Fruit fly (Drosophila melanogaster): ENCODE results near the gene Ent2.

Ent2 gene

dm6 chr2L:6601018-6601505 lies 38.9 kb downstream of the Ent2 start, which contains the start of gene Dpp10 (continued):
- TF ChIP-seq Rx (GFP tag; IDR thresholded peaks at IDR 0.05) (peak; percentile 89), ems (GFP tag; optimal IDR thresholded peaks at IDR 0.05) (peak; percentile 91), inv (GFP tag; IDR thresholded peaks at IDR 0.05; ENCODE audit: partially characterized antibody) (no peak; the same call in 1 of the 2 replicates), CG3065 (GFP tag; optimal IDR thresholded peaks at IDR 0.05) (peak; percentile 26), CG6175 (GFP tag; IDR thresholded peaks at IDR 0.05) (peak; percentile 94), z (GFP tag; IDR thresholded peaks at IDR 0.05) (0 out of 3 replicates have a peak, but pooled peaks have one; percentile 37), Sox102F (GFP tag; optimal IDR thresholded peaks at IDR 0.05) (peak; percentile 86), CG3281 (GFP tag; optimal IDR thresholded peaks at IDR 0.05) (peak; percentile 92), sr (GFP tag; IDR thresholded peaks at IDR 0.05) (peak; percentile 65; the same call in 1 of the 3 replicates), CG15269 (tag; optimal IDR thresholded peaks at IDR 0.05) (peak; percentile 95), Max (GFP tag; optimal IDR thresholded peaks at IDR 0.05) (peak; percentile 83), CG10979 (tag; optimal IDR thresholded peaks at IDR 0.05) (no peak), CG17359 (tag; optimal IDR thresholded peaks at IDR 0.05) (peak; percentile 89), mld (GFP tag; IDR thresholded peaks at IDR 0.05; ENCODE audit: partially characterized antibody) (no peak), knrl (GFP tag; IDR thresholded peaks at IDR 0.05; ENCODE audit: partially characterized antibody) (peak; percentile 50), CG15514 (GFP tag; optimal IDR thresholded peaks at IDR 0.05) (peak; percentile 85), sqz (GFP tag; optimal IDR thresholded peaks at IDR 0.05) (peak; percentile 68), CG31388 (GFP tag; optimal IDR thresholded peaks at IDR 0.05) (peak; percentile 77), Lim3 (GFP tag; IDR thresholded peaks at IDR 0.05) (peak; percentile 81; the same call in 1 of the 2 replicates), Xbp1 (GFP tag; optimal IDR thresholded peaks at IDR 0.05) (peak; percentile 87), tin (GFP tag; optimal IDR thresholded peaks at IDR 0.05) (peak; percentile 83), Aef1 (GFP tag; IDR thresholded peaks at IDR 0.05) (peak; percentile 96), al (GFP tag; IDR thresholded peaks at IDR 0.05) (peak; percentile 96), lab (GFP tag; optimal IDR thresholded peaks at IDR 0.05) (peak; percentile 97), CG12104 (GFP tag; optimal IDR thresholded peaks at IDR 0.05) (peak; percentile 83), pb (GFP tag; optimal IDR thresholded peaks at IDR 0.05) (peak; percentile 75), hbn (GFP tag; IDR thresholded peaks at IDR 0.05; ENCODE audit: partially characterized antibody) (no peak), CG14710 (tag; optimal IDR thresholded peaks at IDR 0.05) (no peak), CG31365 (tag; optimal IDR thresholded peaks at IDR 0.05) (peak; percentile 53), Dip2 (GFP tag; IDR thresholded peaks at IDR 0.05) (0 out of 2 replicates have a peak, but pooled peaks have one; percentile 44), sob (GFP tag; IDR thresholded peaks at IDR 0.05) (peak; percentile 97), Dfd (GFP tag; optimal IDR thresholded peaks at IDR 0.05) (no peak), CG12071 (GFP tag; optimal IDR thresholded peaks at IDR 0.05) (peak; percentile 85), yki (optimal IDR thresholded peaks at IDR 0.05) (no peak), CG12942 (GFP tag; optimal IDR thresholded peaks at IDR 0.05) (peak; percentile 82), CG7556 (GFP tag; optimal IDR thresholded peaks at IDR 0.05) (peak; percentile 96), CG1647 (GFP tag; optimal IDR thresholded peaks at IDR 0.05) (peak; percentile 83), CG4328 (GFP tag; optimal IDR thresholded peaks at IDR 0.05) (peak; percentile 79), CG4854 (GFP tag; optimal IDR thresholded peaks at IDR 0.05) (peak; percentile 87)

DNA sequence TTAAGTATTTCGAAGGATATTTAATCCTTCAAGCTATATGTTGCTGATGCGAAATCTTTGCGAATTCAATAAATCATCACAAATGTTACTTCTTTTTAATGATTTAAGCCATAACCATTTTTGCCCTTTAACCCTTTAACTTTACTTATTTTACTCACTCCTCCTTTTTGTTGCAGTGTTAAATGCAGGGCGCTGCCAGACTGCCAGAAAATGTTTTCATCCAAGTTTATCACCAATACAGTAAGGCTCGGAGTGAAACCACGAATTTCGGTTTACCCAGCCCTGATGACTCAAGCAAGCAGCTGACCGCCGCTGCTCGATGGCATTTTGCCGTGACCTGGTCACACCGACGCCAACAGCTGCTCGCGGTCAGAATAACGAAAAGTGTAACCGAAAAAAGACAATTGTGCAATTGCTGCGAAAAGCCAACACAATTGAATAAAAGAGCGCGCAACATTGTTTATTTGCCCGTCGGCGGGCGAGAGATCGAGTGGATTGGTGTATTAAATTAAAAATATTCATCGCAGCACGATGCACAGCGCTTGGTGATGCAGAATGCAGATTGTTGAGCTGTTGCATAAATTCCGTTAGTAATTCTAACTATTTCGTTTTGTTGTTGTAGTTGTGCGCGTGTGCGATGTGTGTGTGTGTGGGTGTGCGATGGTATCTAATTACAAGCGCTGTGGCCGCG lies 48.7 kb downstream of the Ent2 start, which contains the start of gene CG11050:
TSS of gene CG11050 (plus strand) at position 329 of the 691 bp plus-strand sequence.
- TF ChIP-seq Hmx (GFP tag; optimal IDR thresholded peaks at IDR 0.05): no peak
- TF ChIP-seq Hr78 (GFP tag; optimal IDR thresholded peaks at IDR 0.05): peak in 1 of 2 experiments; percentile 61
- TF ChIP-seq CG17359 (tag; optimal IDR thresholded peaks at IDR 0.05): peak; percentile 73
- TF ChIP-seq CG6683 (GFP tag; optimal IDR thresholded peaks at IDR 0.05): peak; percentile 16
- peak; percentile 59 for TF ChIP-seq klu (GFP tag; IDR thresholded peaks at IDR 0.05)
- TF ChIP-seq CG13624 (GFP tag; optimal IDR thresholded peaks at IDR 0.05): peak; percentile 92
- TF ChIP-seq nau (GFP tag; optimal IDR thresholded peaks at IDR 0.05): peak; percentile 20
- TF ChIP-seq ems (GFP tag; optimal IDR thresholded peaks at IDR 0.05): peak; percentile 81
- TF ChIP-seq HLH4C (GFP tag; IDR thresholded peaks at IDR 0.05; ENCODE audit: partially characterized antibody): no peak; the same call in 2 of the 3 replicates
- peak; percentile 83 for TF ChIP-seq zfh1 (GFP tag; IDR thresholded peaks at IDR 0.05)
- TF ChIP-seq CG9797 (GFP tag; optimal IDR thresholded peaks at IDR 0.05): peak; percentile 95
- no peak for TF ChIP-seq ham (GFP tag; IDR thresholded peaks at IDR 0.05)
- TF ChIP-seq usp (GFP tag; optimal IDR thresholded peaks at IDR 0.05): no peak
- no peak for TF ChIP-seq sqz (GFP tag; optimal IDR thresholded peaks at IDR 0.05)

Data from whole organism, embryonic.